Fruit fly (Drosophila melanogaster) whole organism, adult: Measurements from ENCODE around the gene GstZ2.

ENCODE experiments used
- CG11617 ChIP-seq: fragments of 200-800 bp; sonication (Bioruptor generic); optimal IDR thresholded peaks from 2 replicates; lab custom pipeline; 2017; ENCODE audit warnings: mild to moderate bottlenecking, missing biosample characterization, missing genetic modification reagents, missing genetic modification characterization
- CG14711 ChIP-seq: fragments of 200-800 bp; sonication (Bioruptor generic); optimal IDR thresholded peaks from 2 replicates; lab custom pipeline; 2018; ENCODE audit warnings: missing biosample characterization, mild to moderate bottlenecking, missing genetic modification characterization, moderate library complexity
- CG7045 ChIP-seq: fragments of 200-800 bp; sonication (Bioruptor generic); optimal IDR thresholded peaks from 2 replicates; lab custom pipeline; 2017; ENCODE audit warnings: missing biosample characterization, mild to moderate bottlenecking, missing genetic modification characterization
- CG7101 ChIP-seq: fragments of 200-800 bp; sonication (Bioruptor generic); optimal IDR thresholded peaks from 2 replicates; lab custom pipeline; 2018; ENCODE audit warnings: missing biosample characterization, mild to moderate bottlenecking, missing genetic modification characterization, moderate library complexity
- Crg-1 ChIP-seq: fragments of 200-800 bp; sonication (Bioruptor generic); optimal IDR thresholded peaks from 2 replicates; lab custom pipeline; 2016; ENCODE audit warnings: missing biosample characterization, missing genetic modification characterization
- Hr96 ChIP-seq: fragments of 200-800 bp; sonication (Bioruptor generic); optimal IDR thresholded peaks from 2 replicates; lab custom pipeline; 2016; ENCODE audit warnings: missing biosample characterization, missing genetic modification characterization
- Mnt ChIP-seq: fragments of 200-800 bp; sonication (Bioruptor generic); optimal IDR thresholded peaks from 2 replicates; lab custom pipeline; 2016; ENCODE audit warnings: missing biosample characterization, mild to moderate bottlenecking, missing genetic modification characterization
- bab1 ChIP-seq: fragments of 200-800 bp; sonication (Bioruptor generic); optimal IDR thresholded peaks from 3 replicates; lab custom pipeline; 2019; ENCODE audit warnings: missing biosample characterization, mild to moderate bottlenecking, missing genetic modification characterization, moderate library complexity
- cnc ChIP-seq, 2 experiments: fragments of >200 bp; optimal IDR thresholded peaks; 2 replicates each; lab custom pipeline; 2017
- kay ChIP-seq: fragments of 200-800 bp; sonication (Bioruptor generic); peaks from one replicate; lab custom pipeline; 2016; ENCODE audit warnings: missing biosample characterization, missing genetic modification characterization, borderline replicate concordance
- ovo ChIP-seq: fragments of 200-800 bp; sonication (Bioruptor generic); optimal IDR thresholded peaks from 2 replicates; lab custom pipeline; 2016; ENCODE audit warnings: missing biosample characterization, missing genetic modification characterization
- toe ChIP-seq: fragments of 200-800 bp; sonication (Bioruptor generic); optimal IDR thresholded peaks from 2 replicates; lab custom pipeline; 2016; ENCODE audit warnings: missing biosample characterization, missing genetic modification characterization

DNA sequence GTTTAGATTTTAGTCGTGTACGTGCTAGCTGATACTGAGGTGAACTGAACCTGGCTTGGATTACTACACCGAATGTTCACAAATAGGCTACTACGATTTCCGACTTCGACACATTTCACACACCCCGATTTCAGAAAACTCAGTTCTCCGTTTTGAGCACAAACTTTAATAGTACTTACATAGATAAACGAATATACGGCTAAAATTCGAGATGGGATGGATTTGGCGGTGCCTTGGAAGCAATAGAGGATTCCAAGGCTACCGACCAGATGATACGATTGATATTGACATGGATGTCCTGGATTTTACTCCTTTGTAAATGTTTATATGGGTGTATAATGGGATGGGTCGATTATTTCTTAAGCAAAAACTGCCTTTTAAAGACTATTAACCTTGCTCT is 50.3 kb downstream of the GstZ2 start, which contains the start of gene betaTub85D:
- TF ChIP-seq CG11617 (GFP tag; lab: Kevin White, UChicago) (no peak), ovo (GFP tag; lab: Kevin White, UChicago) (no peak), cnc (optimal IDR thresholded peaks at IDR 0.05; lab: Kevin White, UChicago) (no peak), Mnt (GFP tag; lab: Kevin White, UChicago) (no peak), CG14711 (no peak), CG7045 (GFP tag; lab: Kevin White, UChicago) (no peak), Crg-1 (GFP tag; lab: Kevin White, UChicago) (no peak), CG7101 (tag; lab: Kevin White, UChicago) (no peak), kay (no peak), toe (no peak), Hr96 (GFP tag; lab: Kevin White, UChicago) (no peak), bab1 (GFP tag; lab: Kevin White, UChicago) (no peak)
